Worm (Caenorhabditis elegans) whole organism, midembryonic: ENCODE data around the gene srh-55.

ENCODE experiments used
- T22C8.4 ChIP-seq: fragments of 200-800 bp; sonication (Bioruptor generic); IDR thresholded peaks from 2 replicates; pipeline ENCODE4 v1.3.6; 2022; ENCODE audit warnings: missing genetic modification characterization, missing compliant biosample characterization
- cog-1 ChIP-seq: sonication (generic microtip); optimal IDR thresholded peaks from 2 replicates; lab custom pipeline; 2016; ENCODE audit warnings: missing genetic modification characterization, missing compliant biosample characterization
- flt-1 ChIP-seq: fragments of 200-800 bp; sonication (Bioruptor generic); IDR thresholded peaks from 2 replicates; pipeline ENCODE4 v1.3.6; 2022; ENCODE audit warnings: missing genetic modification characterization, missing compliant biosample characterization
- klf-2 ChIP-seq: fragments of 200-800 bp; sonication (Bioruptor generic); conservative IDR thresholded peaks from 2 replicates; pipeline ENCODE4 v1.3.6; 2022; ENCODE audit warnings: missing genetic modification reagents, missing genetic modification characterization, missing compliant biosample characterization
- med-1 ChIP-seq: sonication (generic microtip); optimal IDR thresholded peaks from 2 replicates; lab custom pipeline; 2017; ENCODE audit warnings: missing genetic modification characterization, mild to moderate bottlenecking, missing compliant biosample characterization, antibody characterized with exemption, missing genetic modification reagents; ENCODE audit not compliant: insufficient read depth
- ref-1 ChIP-seq: fragments of 200-800 bp; sonication (Bioruptor generic); conservative IDR thresholded peaks from 2 replicates; pipeline ENCODE4 v1.3.6; 2022; ENCODE audit warnings: missing genetic modification reagents, missing genetic modification characterization, missing compliant biosample characterization
- ztf-23 ChIP-seq: fragments of 200-800 bp; sonication (Bioruptor generic); IDR thresholded peaks from 2 replicates; pipeline ENCODE4 v1.3.6; 2022; ENCODE audit warnings: missing genetic modification reagents, missing genetic modification characterization, missing compliant biosample characterization
- ztf-29 ChIP-seq: fragments of 200-800 bp; sonication (Bioruptor generic); IDR thresholded peaks from 2 replicates; pipeline ENCODE4 v1.3.6; 2022; ENCODE audit warnings: missing genetic modification reagents, missing genetic modification characterization, missing compliant biosample characterization

srh-55 gene

ce11 chrV:15197955-15198354 is 44.6 kb downstream of the srh-55 start, which contains the start of gene srw-1:
srw-1 (plus strand) TSS chrV:15198255.
- no peak for TF ChIP-seq cog-1 (tag; lab: Kevin White, UChicago)
- no peak for TF ChIP-seq med-1 (GFP tag; lab: Kevin White, UChicago)
- no peak for TF ChIP-seq ztf-29 (GFP tag; lab: Robert Waterston, UW)
- no peak for TF ChIP-seq klf-2 (GFP tag; lab: Robert Waterston, UW)
- no peak for TF ChIP-seq ztf-23 (GFP tag; lab: Robert Waterston, UW)
- TF ChIP-seq flt-1 (GFP tag; lab: Robert Waterston, UW) = no peak

- TF ChIP-seq ztf-29 (GFP tag; lab: Robert Waterston, UW) (no peak), ref-1 (no peak), klf-2 (GFP tag; lab: Robert Waterston, UW) (no peak), flt-1 (GFP tag; lab: Robert Waterston, UW) (no peak), T22C8.4 (GFP tag; lab: Robert Waterston, UW) (no peak)
Measured at ce11 chrV:15199768-15200167, 46.4 kb downstream of the srh-55 start, which contains the start of gene Y75B12B.10. Y75B12B.10 (plus strand) TSS chrV:15200068.
